Worm (Caenorhabditis elegans) whole organism, L4/young adult: ENCODE measurements around the gene nep-2.

ENCODE experiments used
- W03F9.2 ChIP-seq: fragments of 150-350 bp; optimal IDR thresholded peaks from 2 replicates; lab custom pipeline; 2014; ENCODE audit warnings: missing biosample characterization, missing genetic modification characterization
- dao-5 ChIP-seq: sonication (generic microtip); optimal IDR thresholded peaks from 2 replicates; lab custom pipeline; 2016; ENCODE audit warnings: missing genotype, missing genetic modification characterization, moderate library complexity, missing compliant biosample characterization
- him-1 ChIP-seq: sonication (generic microtip); optimal IDR thresholded peaks from 2 replicates; lab custom pipeline; 2016; ENCODE audit warnings: missing genotype, missing genetic modification reagents, missing genetic modification characterization, missing compliant biosample characterization

DNA sequence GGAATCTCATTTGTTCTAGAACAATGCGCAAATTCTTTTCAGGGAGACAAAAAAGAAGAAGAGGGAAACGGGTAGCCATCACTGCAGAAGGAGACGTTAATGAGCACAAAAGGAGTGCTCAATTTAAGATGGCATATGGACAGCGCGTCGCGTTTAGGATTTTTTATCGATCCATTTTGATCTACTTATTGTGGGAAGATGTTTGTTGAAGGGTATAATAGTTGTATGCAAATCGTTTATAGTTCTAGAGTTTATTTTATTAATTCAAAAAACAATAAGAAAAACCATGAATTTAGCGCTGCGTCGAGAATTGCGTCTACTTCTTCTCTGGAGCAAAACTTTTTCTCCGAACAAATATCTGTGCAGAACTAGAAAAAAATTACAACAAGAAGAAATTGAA, 48.0 kb upstream of the nep-2 start, which contains the start of gene sdz-9:
- TF ChIP-seq him-1 (tag; lab: Kevin White, UChicago) (no peak), W03F9.2 (tag; lab: Kevin White, UChicago) (no peak), dao-5 (tag; lab: Kevin White, UChicago) (no peak)
